Worm (Caenorhabditis elegans) whole organism, dauer: Measurements from ENCODE around the gene F17C11.12.

Experiments
- unc-62 ChIP-seq: sonication (generic microtip); optimal IDR thresholded peaks from 2 replicates; lab custom pipeline; 2017; ENCODE audit warnings: missing biosample characterization, missing genetic modification reagents, missing genetic modification characterization

Gene F17C11.12

DNA sequence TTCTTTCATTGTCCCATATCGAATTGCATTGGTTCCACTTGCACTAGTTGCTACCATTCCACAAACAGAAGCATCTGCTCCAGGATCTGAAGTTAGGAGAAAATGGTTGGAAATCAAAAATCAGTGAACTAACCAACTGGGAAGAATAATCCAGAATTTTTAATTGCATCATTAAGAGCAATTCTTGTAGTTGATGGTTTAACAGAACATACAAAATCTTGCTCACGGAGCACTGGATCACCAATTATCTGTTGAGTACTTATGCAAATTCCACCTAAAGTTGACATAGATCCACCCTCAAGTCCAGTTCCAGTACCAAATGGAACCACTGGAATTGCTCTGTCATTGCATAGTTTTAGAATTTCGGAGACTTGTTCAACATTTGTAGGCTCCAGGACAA, 46.9 kb downstream of the F17C11.12 start:
- TF ChIP-seq unc-62 (GFP tag; lab: Kevin White, UChicago), result no peak

DNA sequence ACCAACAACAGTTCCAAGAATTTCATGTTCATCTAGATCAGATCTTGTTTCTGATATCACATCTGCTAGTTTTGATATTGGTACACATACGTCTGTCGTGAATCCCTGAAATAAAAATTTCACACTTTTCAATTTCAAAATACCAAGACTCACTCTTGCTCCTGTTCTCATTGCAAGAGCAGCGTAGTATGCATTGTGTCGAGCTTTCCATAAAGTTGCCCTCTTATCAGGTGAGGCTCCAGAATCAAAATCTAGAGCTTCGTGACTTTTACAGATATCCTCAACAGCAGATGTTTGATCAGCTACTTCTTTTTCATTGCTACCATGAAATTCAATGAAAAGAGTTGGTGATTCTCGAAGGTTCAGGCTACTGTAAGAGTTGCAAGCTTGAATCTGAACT, 47.7 kb downstream of the F17C11.12 start, which contains the start of gene F32D8.11:
F32D8.11 (minus strand) TSS at position 101 of the 400 bp plus-strand sequence.
- no peak for TF ChIP-seq unc-62 (GFP tag; lab: Kevin White, UChicago)

DNA sequence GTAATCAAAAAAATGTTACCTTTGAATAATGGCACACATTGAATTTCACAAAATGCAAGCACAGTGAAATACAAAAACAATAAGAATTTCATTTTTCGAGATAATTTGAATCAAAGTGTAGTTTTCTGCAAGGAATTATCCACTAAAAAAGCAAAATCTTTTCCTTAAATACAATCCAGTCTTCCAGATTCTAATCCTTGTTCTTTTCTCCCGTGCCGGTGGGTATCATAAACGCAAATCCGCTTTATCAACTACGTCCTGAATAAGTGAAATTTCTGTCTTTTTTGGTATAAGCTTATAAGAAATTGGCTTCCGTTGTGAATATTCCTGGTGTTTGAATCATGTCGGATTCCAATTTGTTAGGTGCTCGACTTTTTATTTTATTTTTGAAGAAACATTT, 48.6 kb downstream of the F17C11.12 start:
- TF ChIP-seq unc-62 (GFP tag; lab: Kevin White, UChicago), result no peak

DNA sequence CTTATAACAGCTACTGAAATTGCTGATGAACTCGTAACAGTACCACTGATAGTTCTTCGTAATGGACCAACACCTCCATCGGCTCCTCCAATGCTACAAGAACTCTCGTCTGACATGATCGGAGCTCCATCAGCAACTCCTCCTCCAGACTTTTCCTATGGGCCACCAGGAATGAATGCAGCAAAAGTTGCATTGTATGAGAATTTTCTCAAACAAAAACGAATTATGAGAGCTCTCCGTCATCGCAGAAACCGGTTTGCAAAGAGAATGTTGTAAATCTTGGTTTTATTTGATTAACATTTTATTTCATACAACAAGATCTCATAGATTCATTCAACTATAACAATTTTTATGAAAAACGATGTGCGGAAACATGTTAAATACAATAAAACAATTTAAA, 49.2 kb downstream of the F17C11.12 start:
- TF ChIP-seq unc-62 (GFP tag; lab: Kevin White, UChicago), result no peak

DNA sequence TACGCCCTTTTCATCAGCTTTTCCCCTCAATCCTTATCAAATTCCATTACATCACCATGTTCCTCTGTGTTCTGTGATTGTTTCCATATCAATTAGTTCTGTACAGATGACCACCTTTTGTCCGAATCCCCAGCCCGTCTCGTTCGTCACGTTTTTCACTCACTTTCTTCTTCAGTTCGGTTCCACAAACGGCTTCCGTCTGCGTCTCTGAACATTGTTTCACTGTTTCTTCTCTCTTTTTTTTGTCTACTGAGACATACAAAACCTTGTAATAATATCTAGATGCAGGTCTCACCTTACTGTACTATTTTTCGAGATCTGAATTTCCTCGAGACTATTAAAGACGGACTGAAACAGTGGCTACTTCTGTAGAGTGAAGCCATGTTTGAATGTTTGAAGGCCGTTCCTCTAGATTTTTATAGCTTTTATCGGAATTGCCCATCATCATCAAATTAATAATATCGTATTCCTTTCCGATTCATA, 50.3 kb downstream of the F17C11.12 start, which contains the start of gene F32D8.3:
F32D8.3 (plus strand) TSS at position 433 of the 483 bp plus-strand sequence.
- TF ChIP-seq unc-62 (GFP tag; lab: Kevin White, UChicago), result no peak
